Worm (Caenorhabditis elegans) whole organism, mixed stage, embryonic: ENCODE results near the gene nhr-105.

Experiments
- cnd-1 ChIP-seq: fragments of 200-800 bp; sonication (Bioruptor generic); optimal IDR thresholded peaks from 2 replicates; lab custom pipeline; 2018; ENCODE audit warnings: mild to moderate bottlenecking, missing genetic modification characterization, missing compliant biosample characterization
- hlh-1 ChIP-seq: fragments of 150-350 bp; optimal IDR thresholded peaks from 2 replicates; lab custom pipeline; 2014; ENCODE audit warnings: missing biosample characterization, missing genetic modification reagents, missing genetic modification characterization
- mep-1 ChIP-seq: fragments of 150-350 bp; optimal IDR thresholded peaks from 2 replicates; lab custom pipeline; 2017; ENCODE audit warnings: missing biosample characterization, missing genetic modification reagents, missing genetic modification characterization, inconsistent platforms
- nhr-237 ChIP-seq: fragments of 150-350 bp; optimal IDR thresholded peaks from 2 replicates; lab custom pipeline; 2014; ENCODE audit warnings: missing biosample characterization, missing genetic modification characterization
- nhr-76 ChIP-seq: sonication (generic microtip); optimal IDR thresholded peaks from 2 replicates; lab custom pipeline; 2017; ENCODE audit warnings: missing biosample characterization, missing genetic modification characterization
- pha-4 ChIP-seq: fragments of 150-350 bp; optimal IDR thresholded peaks from 2 replicates; lab custom pipeline; 2018; ENCODE audit warnings: missing biosample characterization, missing genetic modification reagents, missing genetic modification characterization
- sem-2 ChIP-seq: fragments of 200-800 bp; sonication (Bioruptor generic); optimal IDR thresholded peaks from 2 replicates; lab custom pipeline; 2018; ENCODE audit warnings: mild to moderate bottlenecking, missing genetic modification characterization, missing compliant biosample characterization
- snpc-4 ChIP-seq: fragments of 150-350 bp; optimal IDR thresholded peaks from 2 replicates; lab custom pipeline; 2014; ENCODE audit warnings: missing biosample characterization, missing genetic modification characterization
- unc-120 ChIP-seq: sonication (generic microtip); optimal IDR thresholded peaks from 2 replicates; lab custom pipeline; 2017; ENCODE audit warnings: missing genetic modification characterization, missing compliant biosample characterization; ENCODE audit not compliant: poor library complexity, severe bottlenecking
- unc-39 ChIP-seq: fragments of 150-350 bp; optimal IDR thresholded peaks from 2 replicates; lab custom pipeline; 2014; ENCODE audit warnings: missing biosample characterization, missing genetic modification characterization
- unc-62 ChIP-seq: fragments of 150-350 bp; optimal IDR thresholded peaks from 2 replicates; lab custom pipeline; 2014; ENCODE audit warnings: missing biosample characterization, missing genetic modification reagents, missing genetic modification characterization

nhr-105 gene

DNA sequence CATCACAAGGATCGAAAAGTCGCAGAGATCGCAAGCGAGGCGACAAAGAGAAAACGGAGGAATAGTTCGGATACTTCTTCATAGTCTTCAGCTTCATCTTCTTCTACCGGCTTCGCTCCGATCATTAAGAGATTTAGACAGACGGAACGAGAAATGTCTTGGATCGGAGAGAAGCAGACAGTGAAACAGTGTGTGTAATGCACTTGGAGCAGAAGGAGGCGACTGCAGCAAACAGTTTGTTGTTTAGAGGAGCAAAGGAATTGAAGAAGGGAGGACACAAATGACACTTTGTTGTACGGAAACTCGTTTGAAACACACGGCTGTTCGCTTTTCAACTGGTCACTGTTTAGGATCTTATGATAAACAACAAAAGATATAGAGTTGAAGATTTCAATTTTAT is 49.4 kb downstream of the nhr-105 start:
- TF ChIP-seq nhr-76 (tag; lab: Kevin White, UChicago) (no peak), pha-4 (tag; lab: Kevin White, UChicago) (peak; percentile 65), cnd-1 (tag; lab: Kevin White, UChicago) (no peak), mep-1 (tag; lab: Kevin White, UChicago) (peak; percentile 15), unc-62 (GFP tag; lab: Kevin White, UChicago) (peak; percentile 37), snpc-4 (no peak), sem-2 (no peak), unc-39 (tag; lab: Kevin White, UChicago) (no peak), unc-120 (tag; lab: Kevin White, UChicago) (peak; percentile 32), nhr-237 (tag; lab: Kevin White, UChicago) (no peak), hlh-1 (tag; lab: Kevin White, UChicago) (peak; percentile 97)
